Worm (Caenorhabditis elegans): ENCODE results near the gene gst-30.

Gene gst-30

DNA sequence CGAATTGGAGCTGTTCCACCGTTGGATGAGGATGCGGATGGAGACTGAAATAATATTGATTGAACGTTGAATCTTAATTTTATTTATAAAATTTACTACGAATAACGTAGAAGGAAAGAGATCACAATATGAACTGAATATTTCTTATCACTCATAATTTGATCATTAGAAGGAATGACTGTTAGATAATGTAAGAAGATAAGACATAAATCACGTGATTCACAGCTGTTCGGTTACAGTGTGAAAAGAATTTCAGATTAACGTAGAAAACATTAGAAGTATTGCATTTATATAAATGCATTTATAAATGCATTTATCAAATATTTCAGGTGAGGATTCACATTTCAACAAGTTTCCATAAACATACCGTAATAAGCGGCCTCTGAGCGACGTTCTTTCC lies 8.0 kb upstream of the gst-30 start (continued):
- TF ChIP-seq daf-16 (GFP tag; optimal IDR thresholded peaks at IDR 0.05) (no peak), daf-16 (tag; optimal IDR thresholded peaks at IDR 0.05) (peak; percentile 9), F26F4.8 (GFP tag; conservative IDR thresholded peaks at IDR 0.05) (no peak), ces-1 (GFP tag; optimal IDR thresholded peaks at IDR 0.05) (no peak), lin-15B (tag; optimal IDR thresholded peaks at IDR 0.05) (no peak), vab-7 (GFP tag; IDR thresholded peaks at IDR 0.05) (no peak), dmd-6 (GFP tag; IDR thresholded peaks at IDR 0.05) (peak; percentile 79), nhr-11 (tag; optimal IDR thresholded peaks at IDR 0.05) (no peak), saeg-2 (GFP tag; IDR thresholded peaks at IDR 0.05) (no peak), ceh-32 (tag; optimal IDR thresholded peaks at IDR 0.05; ENCODE audit: poor library complexity) (no peak), fkh-10 (GFP tag; optimal IDR thresholded peaks at IDR 0.05) (no peak), lin-13 (GFP tag; optimal IDR thresholded peaks at IDR 0.05) (no peak), dmd-8 (GFP tag; IDR thresholded peaks at IDR 0.05) (no peak), cey-2 (tag; optimal IDR thresholded peaks at IDR 0.05; ENCODE audit: borderline replicate concordance, insufficient read depth) (no peak), attf-4 (tag; optimal IDR thresholded peaks at IDR 0.05) (no peak), jun-1 (tag; optimal IDR thresholded peaks at IDR 0.05) (no peak), pqm-1 (tag; optimal IDR thresholded peaks at IDR 0.05) (peak; percentile 73), ztf-11 (tag; optimal IDR thresholded peaks at IDR 0.05) (no peak), dve-1 (tag; optimal IDR thresholded peaks at IDR 0.05; ENCODE audit: insufficient read depth) (peak; percentile 84), mxl-2 (GFP tag; conservative IDR thresholded peaks at IDR 0.05) (no peak), madf-5 (GFP tag; IDR thresholded peaks at IDR 0.05) (no peak)

DNA sequence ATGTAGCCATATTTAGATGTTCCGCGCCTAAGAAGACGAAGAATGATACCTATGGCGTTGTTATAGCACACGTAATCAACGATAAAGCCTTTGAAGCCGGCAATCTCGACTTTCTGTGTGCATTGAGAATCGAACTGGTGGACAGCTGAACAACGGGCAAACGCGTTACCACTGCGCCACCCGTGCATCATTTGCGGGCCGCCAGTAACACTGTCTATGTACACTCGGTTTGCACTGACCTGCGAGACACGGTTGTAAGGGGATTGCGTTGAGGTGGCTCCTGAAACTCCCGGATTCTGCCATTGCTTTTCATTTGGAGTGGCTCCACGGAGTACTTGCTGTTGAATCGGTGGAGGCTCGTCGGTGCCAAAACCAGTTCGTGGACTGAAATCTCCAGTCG lies 7.5 kb upstream of the gst-30 start:
- TF ChIP-seq aha-1 (tag) (peak; percentile 51), F26F4.8 (GFP tag; conservative IDR thresholded peaks at IDR 0.05) (no peak; the same call in 1 of the 2 replicates), jun-1 (tag; optimal IDR thresholded peaks at IDR 0.05) (peak; percentile 6), lim-7 (GFP tag; IDR thresholded peaks at IDR 0.05) (peak; percentile 74), unc-39 (tag; optimal IDR thresholded peaks at IDR 0.05) (no peak), tag-97 (GFP tag; IDR thresholded peaks at IDR 0.05) (no peak), Y48G9A.11 (GFP tag; IDR thresholded peaks at IDR 0.05) (peak; percentile 79), duxl-1 (tag; optimal IDR thresholded peaks at IDR 0.05; ENCODE audit: poor library complexity) (peak; percentile 80), ceh-32 (tag; optimal IDR thresholded peaks at IDR 0.05; ENCODE audit: poor library complexity) (no peak), unc-62 (GFP tag; optimal IDR thresholded peaks at IDR 0.05 in 1 of 2) (no peak), unc-62 (tag; optimal IDR thresholded peaks at IDR 0.05) (no peak), nhr-6 (tag; optimal IDR thresholded peaks at IDR 0.05) (peak; percentile 25), lin-13 (GFP tag; optimal IDR thresholded peaks at IDR 0.05) (peak; percentile 55), mep-1 (tag; optimal IDR thresholded peaks at IDR 0.05) (peak; percentile 27), php-3 (GFP tag; IDR thresholded peaks at IDR 0.05) (peak; percentile 43), dmd-6 (GFP tag; IDR thresholded peaks at IDR 0.05) (peak; percentile 47), dve-1 (tag; optimal IDR thresholded peaks at IDR 0.05; ENCODE audit: insufficient read depth) (peak; percentile 23), mes-2 (tag; optimal IDR thresholded peaks at IDR 0.05; ENCODE audit: poor library complexity, severe bottlenecking) (peak; percentile 79), nhr-77 (tag; optimal IDR thresholded peaks at IDR 0.05) (no peak), Y5F2A.4 (GFP tag; optimal IDR thresholded peaks at IDR 0.05) (peak; percentile 58), rbr-2 (tag; optimal IDR thresholded peaks at IDR 0.05) (peak; percentile 42), ceh-28 (tag; optimal IDR thresholded peaks at IDR 0.05) (no peak), zip-11 (GFP tag; IDR thresholded peaks at IDR 0.05) (no peak), nhr-25 (tag; optimal IDR thresholded peaks at IDR 0.05; ENCODE audit: borderline replicate concordance, insufficient read depth) (peak; percentile 57), dmd-9 (GFP tag; IDR thresholded peaks at IDR 0.05) (peak; percentile 72; the same call in 1 of the 2 replicates), tra-1 (GFP tag; IDR thresholded peaks at IDR 0.05) (peak; percentile 68; the same call in 1 of the 2 replicates), unc-130 (GFP tag; optimal IDR thresholded peaks at IDR 0.05) (peak; percentile 66), ceh-62 (tag; optimal IDR thresholded peaks at IDR 0.05) (no peak), nhr-237 (tag; optimal IDR thresholded peaks at IDR 0.05) (no peak), nhr-41 (GFP tag; IDR thresholded peaks at IDR 0.05) (0 out of 2 replicates have a peak, but pooled peaks have one; percentile 30), nhr-11 (tag; optimal IDR thresholded peaks at IDR 0.05) (peak; percentile 6), mxl-3 (GFP tag; optimal IDR thresholded peaks at IDR 0.05) (peak; percentile 7), cey-2 (tag; optimal IDR thresholded peaks at IDR 0.05; ENCODE audit: borderline replicate concordance, insufficient read depth) (no peak), ztf-7 (tag; optimal IDR thresholded peaks at IDR 0.05) (no peak), nhr-42 (GFP tag; IDR thresholded peaks at IDR 0.05) (peak; percentile 75), dmd-8 (GFP tag; IDR thresholded peaks at IDR 0.05) (peak; percentile 84), F37D6.2 (tag; optimal IDR thresholded peaks at IDR 0.05) (no peak), zfp-2 (tag; optimal IDR thresholded peaks at IDR 0.05) (no peak)

Data from whole organism, L4 larva.